Worm (Caenorhabditis elegans) whole organism, mixed stage, embryonic: ENCODE measurements around the gene ugt-40.

Experiments used
- blmp-1 ChIP-seq: fragments of 150-350 bp; optimal IDR thresholded peaks from 2 replicates; lab custom pipeline; 2014; ENCODE audit warnings: missing biosample characterization, missing genetic modification characterization
- ceh-43 ChIP-seq: fragments of 200-800 bp; sonication (Bioruptor generic); optimal IDR thresholded peaks from 2 replicates; lab custom pipeline; 2018; ENCODE audit warnings: mild to moderate bottlenecking, missing genetic modification characterization, moderate library complexity, missing compliant biosample characterization
- ces-1 ChIP-seq: fragments of 150-350 bp; optimal IDR thresholded peaks from 2 replicates; lab custom pipeline; 2014; ENCODE audit warnings: missing biosample characterization, missing genetic modification reagents, missing genetic modification characterization
- lin-13 ChIP-seq: fragments of 150-350 bp; optimal IDR thresholded peaks from 2 replicates; lab custom pipeline; 2014; ENCODE audit warnings: missing biosample characterization, missing genetic modification characterization
- mab-5 ChIP-seq: fragments of 150-350 bp; optimal IDR thresholded peaks from 2 replicates; lab custom pipeline; 2014; ENCODE audit warnings: missing biosample characterization, missing genetic modification characterization
- nhr-12 ChIP-seq: fragments of 150-350 bp; optimal IDR thresholded peaks from 2 replicates; lab custom pipeline; 2014; ENCODE audit warnings: missing biosample characterization, missing genetic modification characterization
- nhr-237 ChIP-seq: fragments of 150-350 bp; optimal IDR thresholded peaks from 2 replicates; lab custom pipeline; 2014; ENCODE audit warnings: missing biosample characterization, missing genetic modification characterization
- pha-4 ChIP-seq: fragments of 150-350 bp; optimal IDR thresholded peaks from 2 replicates; lab custom pipeline; 2018; ENCODE audit warnings: missing biosample characterization, missing genetic modification reagents, missing genetic modification characterization
- snpc-4 ChIP-seq: fragments of 150-350 bp; optimal IDR thresholded peaks from 2 replicates; lab custom pipeline; 2014; ENCODE audit warnings: missing biosample characterization, missing genetic modification characterization
- sptf-1 ChIP-seq: sonication (generic microtip); optimal IDR thresholded peaks from 2 replicates; lab custom pipeline; 2017; ENCODE audit warnings: mild to moderate bottlenecking, missing genetic modification characterization, moderate library complexity, missing compliant biosample characterization
- unc-39 ChIP-seq: fragments of 150-350 bp; optimal IDR thresholded peaks from 2 replicates; lab custom pipeline; 2014; ENCODE audit warnings: missing biosample characterization, missing genetic modification characterization
- unc-62 ChIP-seq: fragments of 150-350 bp; optimal IDR thresholded peaks from 2 replicates; lab custom pipeline; 2014; ENCODE audit warnings: missing biosample characterization, missing genetic modification reagents, missing genetic modification characterization
- zip-8 ChIP-seq: fragments of 150-350 bp; optimal IDR thresholded peaks from 2 replicates; lab custom pipeline; 2014; ENCODE audit warnings: missing biosample characterization, missing genetic modification characterization
- ztf-11 ChIP-seq: fragments of 150-350 bp; optimal IDR thresholded peaks from 2 replicates; lab custom pipeline; 2014; ENCODE audit warnings: missing biosample characterization, missing genetic modification characterization

- TF ChIP-seq ztf-11 (tag; lab: Kevin White, UChicago) (no peak), lin-13 (tag; lab: Kevin White, UChicago) (no peak), unc-62 (GFP tag; lab: Kevin White, UChicago) (no peak), sptf-1 (tag; lab: Kevin White, UChicago) (no peak), unc-39 (no peak), nhr-12 (tag; lab: Kevin White, UChicago) (no peak), zip-8 (no peak), ceh-43 (GFP tag; lab: Kevin White, UChicago) (no peak), snpc-4 (tag; lab: Kevin White, UChicago) (no peak), ces-1 (no peak), nhr-237 (tag; lab: Kevin White, UChicago) (no peak), pha-4 (tag; lab: Kevin White, UChicago) (no peak), blmp-1 (tag; lab: Kevin White, UChicago) (no peak), mab-5 (no peak)
Observed at ce11 chrV:7156079-7156478, 14.3 kb upstream of the ugt-40 start, which contains the start of gene F10D2.10.
